Fruit fly (Drosophila melanogaster): ENCODE results near the gene Rim2.

DNA sequence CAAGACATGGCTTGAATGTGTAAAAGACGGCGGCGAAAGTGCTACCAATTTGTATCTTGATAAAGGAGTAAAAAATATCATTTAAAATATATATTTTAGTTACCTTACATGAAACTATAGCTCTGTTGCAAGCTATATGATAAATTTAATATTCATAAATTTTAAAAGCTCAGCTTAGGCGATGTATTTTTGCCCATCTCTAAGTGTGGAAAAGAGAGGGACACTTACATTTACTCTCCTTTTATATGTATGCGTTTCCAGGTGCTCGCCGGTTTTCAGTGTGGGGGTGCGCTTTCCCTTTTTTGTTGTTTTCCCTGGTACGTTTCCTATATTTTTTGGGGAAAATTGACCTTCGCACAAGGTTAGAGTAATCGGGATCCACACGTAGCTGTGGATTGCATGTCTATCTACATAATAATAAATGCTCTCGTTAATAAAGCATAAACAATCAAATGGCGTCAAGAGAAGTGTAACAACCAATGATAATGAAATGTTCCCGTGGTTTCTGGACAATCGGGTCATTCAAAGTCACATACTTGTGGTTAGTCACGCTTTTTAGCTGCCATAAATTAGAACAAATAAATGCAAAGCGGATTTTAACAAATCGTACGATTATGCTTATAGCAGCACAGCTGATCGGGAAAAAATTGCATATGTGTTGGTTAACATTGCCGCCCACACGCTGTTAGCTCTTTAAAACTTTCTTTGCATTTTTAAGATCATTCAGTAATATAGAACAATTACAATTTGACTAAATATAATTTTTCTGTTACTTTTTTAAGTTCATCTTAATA, 3.8 kb upstream of the Rim2 start:
- TF ChIP-seq h (optimal IDR thresholded peaks at IDR 0.05) (no peak), ttk (optimal IDR thresholded peaks at IDR 0.05) (no peak), Sin3A (optimal IDR thresholded peaks at IDR 0.05) (no peak), psq (optimal IDR thresholded peaks at IDR 0.05) (no peak), Myc (optimal IDR thresholded peaks at IDR 0.05) (no peak)
